Fruit fly (Drosophila melanogaster) whole organism, embryonic: ENCODE results near the gene CG9302.

ENCODE experiments used
- B-H1 ChIP-seq: fragments of 200-800 bp; sonication (Bioruptor generic); IDR thresholded peaks from 3 replicates; pipeline ENCODE4 v1.3.6; 2022; ENCODE audit warnings: missing biosample characterization, missing genetic modification characterization
- CG17568 ChIP-seq: fragments of 200-800 bp; sonication (Bioruptor generic); optimal IDR thresholded peaks from 2 replicates; lab custom pipeline; 2018; ENCODE audit warnings: missing biosample characterization, mild to moderate bottlenecking, missing genetic modification characterization, moderate library complexity
- CG18262 ChIP-seq: fragments of 200-800 bp; optimal IDR thresholded peaks from 3 replicates; lab custom pipeline; 2019; ENCODE audit warnings: missing biosample characterization, mild to moderate bottlenecking, missing genetic modification characterization, moderate library complexity
- CG34376 ChIP-seq: fragments of 200-800 bp; sonication (Bioruptor generic); optimal IDR thresholded peaks from 2 replicates; lab custom pipeline; 2018; ENCODE audit warnings: missing biosample characterization, mild to moderate bottlenecking, missing genetic modification characterization
- kni ChIP-seq: fragments of 200-800 bp; sonication (Bioruptor generic); optimal IDR thresholded peaks from 3 replicates; lab custom pipeline; 2017; ENCODE audit warnings: mild to moderate bottlenecking, missing biosample characterization, missing genetic modification reagents, missing genetic modification characterization
- usp ChIP-seq: fragments of >200 bp; optimal IDR thresholded peaks from 2 replicates; lab custom pipeline; 2017; ENCODE audit warnings: missing biosample characterization, missing genetic modification characterization
- zen2 ChIP-seq: fragments of 200-800 bp; sonication (Bioruptor generic); IDR thresholded peaks from 3 replicates; pipeline ENCODE4 v1.3.6; 2022; ENCODE audit warnings: missing biosample characterization, missing genetic modification characterization; ENCODE audit not compliant: partially characterized antibody

dm6 chr2L:13394903-13395302 is 16.6 kb upstream of the CG9302 start, which contains the start of gene RpL24:
- peak; percentile 53; the same call in 1 of the 3 replicates for TF ChIP-seq B-H1 (GFP tag; lab: Robert Waterston, UW)
- TF ChIP-seq kni (GFP tag; lab: Kevin White, UChicago): peak; percentile 88
- TF ChIP-seq zen2: no peak; the same call in 2 of the 3 replicates
- TF ChIP-seq usp (GFP tag; lab: Kevin White, UChicago): no peak
- TF ChIP-seq CG34376 (GFP tag; lab: Kevin White, UChicago): peak; percentile 98
- TF ChIP-seq CG17568 (GFP tag; lab: Kevin White, UChicago): peak; percentile 96
- peak; percentile 82 for TF ChIP-seq CG18262 (tag; lab: Kevin White, UChicago)
